Fruit fly (Drosophila melanogaster): ENCODE results near the gene chrb.

- TF ChIP-seq CTCF (optimal IDR thresholded peaks at IDR 0.05) (no peak), CG8478 (optimal IDR thresholded peaks at IDR 0.05) (no peak)
Measured at dm6 chr3L:11485956-11486609, 1.3 kb upstream of the chrb start.
